Fruit fly (Drosophila melanogaster): ENCODE measurements around the gene CG3556.

CG3556 gene

dm6 chrX:4503542-4503941 lies 26.5 kb upstream of the CG3556 start:
- TF ChIP-seq Mio (GFP tag; optimal IDR thresholded peaks at IDR 0.05) (no peak), woc (GFP tag; optimal IDR thresholded peaks at IDR 0.05) (peak; percentile 7), Vsx2 (GFP tag; optimal IDR thresholded peaks at IDR 0.05; ENCODE audit: partially characterized antibody) (no peak), h (GFP tag; optimal IDR thresholded peaks at IDR 0.05) (peak; percentile 43), lola (GFP tag; optimal IDR thresholded peaks at IDR 0.05) (no peak), Dif (GFP tag; optimal IDR thresholded peaks at IDR 0.05; ENCODE audit: partially characterized antibody) (no peak), Myc (optimal IDR thresholded peaks at IDR 0.05) (no peak), usp (GFP tag; optimal IDR thresholded peaks at IDR 0.05) (no peak), foxo (GFP tag; optimal IDR thresholded peaks at IDR 0.05) (peak in 1 of 2 experiments; percentile 58), Hr83 (GFP tag; optimal IDR thresholded peaks at IDR 0.05; ENCODE audit: poor library complexity, severe bottlenecking) (no peak), rgr (GFP tag; optimal IDR thresholded peaks at IDR 0.05) (peak; percentile 44), ey (GFP tag; optimal IDR thresholded peaks at IDR 0.05) (peak; percentile 50), br (GFP tag; optimal IDR thresholded peaks at IDR 0.05) (peak; percentile 34), sv (GFP tag; optimal IDR thresholded peaks at IDR 0.05) (no peak), psq (GFP tag; optimal IDR thresholded peaks at IDR 0.05) (peak; percentile 13), dmrt93B (GFP tag; optimal IDR thresholded peaks at IDR 0.05) (peak; percentile 19), OdsH (GFP tag; optimal IDR thresholded peaks at IDR 0.05) (peak; percentile 45), jim (GFP tag; optimal IDR thresholded peaks at IDR 0.05) (no peak), tai (GFP tag; optimal IDR thresholded peaks at IDR 0.05) (no peak), brk (GFP tag; optimal IDR thresholded peaks at IDR 0.05) (no peak), CrebA (GFP tag; optimal IDR thresholded peaks at IDR 0.05; ENCODE audit: borderline replicate concordance) (no peak), Hnf4 (GFP tag; optimal IDR thresholded peaks at IDR 0.05) (peak; percentile 32), Sp1 (GFP tag; optimal IDR thresholded peaks at IDR 0.05) (peak; percentile 19), CG9705 (GFP tag; optimal IDR thresholded peaks at IDR 0.05) (no peak), HLH106 (tag; optimal IDR thresholded peaks at IDR 0.05) (peak; percentile 50), Dfd (GFP tag; optimal IDR thresholded peaks at IDR 0.05) (no peak), Jra (GFP tag; optimal IDR thresholded peaks at IDR 0.05) (no peak), dl (GFP tag; optimal IDR thresholded peaks at IDR 0.05; ENCODE audit: insufficient read depth in 1 of 2, partially characterized antibody in 2 of 2) (no peak), GATAd (GFP tag; optimal IDR thresholded peaks at IDR 0.05) (no peak), CG32264 (GFP tag; optimal IDR thresholded peaks at IDR 0.05) (no peak), fru (GFP tag; optimal IDR thresholded peaks at IDR 0.05) (peak; percentile 48), sage (GFP tag; optimal IDR thresholded peaks at IDR 0.05) (no peak)

- TF ChIP-seq OdsH (GFP tag; optimal IDR thresholded peaks at IDR 0.05) (no peak), fru (GFP tag; optimal IDR thresholded peaks at IDR 0.05) (no peak), brk (GFP tag; optimal IDR thresholded peaks at IDR 0.05) (no peak), dmrt93B (GFP tag; optimal IDR thresholded peaks at IDR 0.05) (no peak), lola (GFP tag; optimal IDR thresholded peaks at IDR 0.05) (no peak), foxo (GFP tag; optimal IDR thresholded peaks at IDR 0.05) (peak in 1 of 2 experiments; percentile 1)
These were observed 24.7 kb upstream of the CG3556 start for dm6 chrX:4505318-4505717.

- peak; percentile 26 for TF ChIP-seq br (GFP tag; optimal IDR thresholded peaks at IDR 0.05)
- no peak for TF ChIP-seq CG32264 (GFP tag; optimal IDR thresholded peaks at IDR 0.05)
- no peak for TF ChIP-seq Hr83 (GFP tag; optimal IDR thresholded peaks at IDR 0.05; ENCODE audit: poor library complexity, severe bottlenecking)
- peak; percentile 27 for TF ChIP-seq rgr (GFP tag; optimal IDR thresholded peaks at IDR 0.05)
- no peak for TF ChIP-seq Jra (GFP tag; optimal IDR thresholded peaks at IDR 0.05)
- TF ChIP-seq h (GFP tag; optimal IDR thresholded peaks at IDR 0.05), result no peak
- TF ChIP-seq tai (GFP tag; optimal IDR thresholded peaks at IDR 0.05), result no peak
- no peak for TF ChIP-seq Rel (GFP tag; optimal IDR thresholded peaks at IDR 0.05)
- TF ChIP-seq Rel (tag; optimal IDR thresholded peaks at IDR 0.05), result no peak
- TF ChIP-seq CrebA (GFP tag; optimal IDR thresholded peaks at IDR 0.05; ENCODE audit: borderline replicate concordance), result no peak
- TF ChIP-seq Abd-B (GFP tag; optimal IDR thresholded peaks at IDR 0.05), result no peak
- no peak for TF ChIP-seq HLH106 (tag; optimal IDR thresholded peaks at IDR 0.05)
- peak; percentile 4 for TF ChIP-seq fru (GFP tag; optimal IDR thresholded peaks at IDR 0.05)
- TF ChIP-seq foxo (GFP tag; optimal IDR thresholded peaks at IDR 0.05), result peak in 1 of 2 experiments; percentile 48
- no peak for TF ChIP-seq sage (GFP tag; optimal IDR thresholded peaks at IDR 0.05)
These were observed 22.9 kb upstream of the CG3556 start for dm6 chrX:4507121-4507520.

All from whole organism, wandering third instar larva.